Worm (Caenorhabditis elegans) whole organism, L1 larva: ENCODE measurements around the gene his-73.

ENCODE experiments used
- Y116A8C.19 ChIP-seq: sonication (generic microtip); optimal IDR thresholded peaks from 2 replicates; lab custom pipeline; 2016; ENCODE audit warnings: missing compliant biosample characterization, missing genetic modification characterization, borderline replicate concordance
- aha-1 ChIP-seq: fragments of 150-350 bp; optimal IDR thresholded peaks from 2 replicates; lab custom pipeline; 2014; ENCODE audit warnings: missing biosample characterization, missing genetic modification characterization
- aly-2 ChIP-seq: fragments of 150-350 bp; optimal IDR thresholded peaks from 2 replicates; lab custom pipeline; 2014; ENCODE audit warnings: missing biosample characterization, missing genetic modification characterization
- ama-1 ChIP-seq: fragments of 150-350 bp; optimal IDR thresholded peaks from 2 replicates; lab custom pipeline; 2014
- blmp-1 ChIP-seq: fragments of 150-350 bp; optimal IDR thresholded peaks from 2 replicates; lab custom pipeline; 2014; ENCODE audit warnings: missing biosample characterization, missing genetic modification characterization
- ceh-8 ChIP-seq: fragments of 200-800 bp; sonication (Bioruptor generic); optimal IDR thresholded peaks from 2 replicates; lab custom pipeline; 2018; ENCODE audit warnings: mild to moderate bottlenecking, missing genetic modification characterization, moderate library complexity, missing compliant biosample characterization
- ceh-82 ChIP-seq, 3 experiments: fragments of 150-350 bp in 1 of 3; sonication (generic microtip) in 2 of 3; optimal IDR thresholded peaks; 2 replicates each; lab custom pipeline; 2014 to 2017; ENCODE audit warnings: missing biosample characterization in 3 of 3, missing genetic modification characterization in 3 of 3
- ceh-88 ChIP-seq: fragments of 200-800 bp; sonication (Bioruptor generic); IDR thresholded peaks from 2 replicates; pipeline ENCODE4 v1.3.6; 2022; ENCODE audit warnings: missing genetic modification characterization, missing compliant biosample characterization
- ceh-90 ChIP-seq: sonication (generic microtip); optimal IDR thresholded peaks from 2 replicates; lab custom pipeline; 2016; ENCODE audit warnings: missing genetic modification characterization, missing compliant biosample characterization
- ces-1 ChIP-seq: fragments of 150-350 bp; optimal IDR thresholded peaks from 2 replicates; lab custom pipeline; 2014; ENCODE audit warnings: missing biosample characterization, missing genetic modification reagents, missing genetic modification characterization
- dpl-1 ChIP-seq, 3 experiments: fragments of 150-350 bp in 2 of 3; sonication (generic microtip) in 1 of 3; optimal IDR thresholded peaks; 2 replicates each; lab custom pipeline; 2014 to 2017; ENCODE audit warnings: missing biosample characterization in 3 of 3, missing genetic modification characterization in 3 of 3, missing genetic modification reagents in 3 of 3
- dsc-1 ChIP-seq: sonication (generic microtip); optimal IDR thresholded peaks from 2 replicates; lab custom pipeline; 2016; ENCODE audit warnings: mild to moderate bottlenecking, missing genetic modification characterization, missing compliant biosample characterization
- efl-1 ChIP-seq, 4 experiments: fragments of 150-350 bp; optimal IDR thresholded peaks in 3 of 4; peaks in 1 of 4; 1 replicate in 1 of 4; 2 replicates in 3 of 4; lab custom pipeline; 2014; ENCODE audit warnings: missing biosample characterization in 2 of 4, missing genetic modification characterization in 2 of 4, missing genetic modification reagents in 2 of 4
- efl-3 ChIP-seq: fragments of 200-800 bp; sonication (Bioruptor generic); optimal IDR thresholded peaks from 2 replicates; lab custom pipeline; 2018; ENCODE audit warnings: mild to moderate bottlenecking, missing genetic modification characterization, missing compliant biosample characterization
- egl-13 ChIP-seq: sonication (generic microtip); optimal IDR thresholded peaks from 2 replicates; lab custom pipeline; 2016; ENCODE audit warnings: missing genotype, missing genetic modification reagents, missing genetic modification characterization, missing compliant biosample characterization
- egl-27 ChIP-seq, 2 experiments: fragments of 150-350 bp in 1 of 2; sonication (generic microtip); optimal IDR thresholded peaks; 3 replicates each; lab custom pipeline; 2017 to 2018; ENCODE audit warnings: missing biosample characterization in 2 of 2, missing genetic modification characterization in 2 of 2, missing genetic modification reagents in 2 of 2
- elt-2 ChIP-seq: sonication (generic microtip); optimal IDR thresholded peaks from 2 replicates; lab custom pipeline; 2016; ENCODE audit warnings: missing genetic modification characterization, mild to moderate bottlenecking, inconsistent platforms, missing compliant biosample characterization, missing genetic modification reagents
- ets-5 ChIP-seq: fragments of 200-800 bp; sonication (Bioruptor generic); IDR thresholded peaks from 2 replicates; pipeline ENCODE4 v1.3.6; 2022; ENCODE audit warnings: missing genetic modification characterization, missing compliant biosample characterization
- fkh-10 ChIP-seq: sonication (generic microtip); optimal IDR thresholded peaks from 2 replicates; lab custom pipeline; 2017; ENCODE audit warnings: missing biosample characterization, missing genetic modification reagents, missing genetic modification characterization
- fos-1 ChIP-seq: fragments of 150-350 bp; optimal IDR thresholded peaks from 2 replicates; lab custom pipeline; 2014; ENCODE audit warnings: missing biosample characterization, missing genetic modification characterization
- grh-1 ChIP-seq: fragments of 200-800 bp; sonication (Bioruptor generic); IDR thresholded peaks from 2 replicates; pipeline ENCODE4 v1.3.6; 2022; ENCODE audit warnings: missing genetic modification reagents, missing genetic modification characterization, missing compliant biosample characterization
- hlh-17 ChIP-seq: fragments of 200-800 bp; sonication (Bioruptor generic); optimal IDR thresholded peaks from 2 replicates; lab custom pipeline; 2018; ENCODE audit warnings: missing genetic modification characterization, mild to moderate bottlenecking, missing compliant biosample characterization, moderate library complexity, borderline replicate concordance
- jun-1 ChIP-seq: fragments of 150-350 bp; optimal IDR thresholded peaks from 2 replicates; lab custom pipeline; 2014; ENCODE audit warnings: missing biosample characterization, missing genetic modification reagents, missing genetic modification characterization
- lin-13 ChIP-seq: fragments of 150-350 bp; optimal IDR thresholded peaks from 2 replicates; lab custom pipeline; 2014; ENCODE audit warnings: missing biosample characterization, missing genetic modification reagents, missing genetic modification characterization
- lin-35 ChIP-seq, 2 experiments: fragments of 150-350 bp; optimal IDR thresholded peaks; 2 replicates each; lab custom pipeline; 2014; ENCODE audit warnings: missing biosample characterization in 2 of 2, missing genetic modification characterization in 2 of 2, missing genetic modification reagents in 2 of 2
- lir-3 ChIP-seq: sonication (generic microtip); optimal IDR thresholded peaks from 2 replicates; lab custom pipeline; 2016; ENCODE audit warnings: mild to moderate bottlenecking, missing genetic modification characterization, moderate library complexity, missing compliant biosample characterization; ENCODE audit not compliant: poor library complexity
- mdl-1 ChIP-seq, 2 experiments: fragments of 150-350 bp; optimal IDR thresholded peaks; 2 replicates each; lab custom pipeline; 2014 to 2017; ENCODE audit warnings: missing biosample characterization in 2 of 2, missing genetic modification characterization in 2 of 2, inconsistent platforms in 1 of 2
- nhr-12 ChIP-seq: sonication (generic microtip); optimal IDR thresholded peaks from 2 replicates; lab custom pipeline; 2017; ENCODE audit warnings: missing biosample characterization, missing genetic modification characterization
- nhr-19 ChIP-seq: fragments of 200-800 bp; sonication (Bioruptor generic); conservative IDR thresholded peaks from 2 replicates; pipeline ENCODE4 v1.3.6; 2022; ENCODE audit warnings: missing genetic modification characterization, missing compliant biosample characterization
- nhr-20 ChIP-seq: sonication (generic microtip); optimal IDR thresholded peaks from 2 replicates; lab custom pipeline; 2016; ENCODE audit warnings: mild to moderate bottlenecking, missing genetic modification characterization, missing compliant biosample characterization
- nhr-28 ChIP-seq: fragments of 150-350 bp; optimal IDR thresholded peaks from 2 replicates; lab custom pipeline; 2014; ENCODE audit warnings: missing biosample characterization, missing genetic modification characterization
- nhr-71 ChIP-seq: sonication (generic microtip); optimal IDR thresholded peaks from 2 replicates; lab custom pipeline; 2016; ENCODE audit warnings: mild to moderate bottlenecking, missing genetic modification characterization, moderate library complexity, missing compliant biosample characterization
- nhr-76 ChIP-seq: sonication (generic microtip); optimal IDR thresholded peaks from 2 replicates; lab custom pipeline; 2017; ENCODE audit warnings: missing biosample characterization, missing genetic modification characterization
- nhr-77 ChIP-seq: fragments of 150-350 bp; optimal IDR thresholded peaks from 2 replicates; lab custom pipeline; 2014; ENCODE audit warnings: missing biosample characterization, missing genetic modification characterization
- nhr-84 ChIP-seq: sonication (generic microtip); optimal IDR thresholded peaks from 2 replicates; lab custom pipeline; 2017; ENCODE audit warnings: missing biosample characterization, missing genetic modification characterization
- nhr-90 ChIP-seq: sonication (generic microtip); optimal IDR thresholded peaks from 2 replicates; lab custom pipeline; 2016; ENCODE audit warnings: mild to moderate bottlenecking, missing genetic modification characterization, missing compliant biosample characterization; ENCODE audit not compliant: poor library complexity
- pax-3 ChIP-seq: fragments of 200-800 bp; sonication (Bioruptor generic); optimal IDR thresholded peaks from 2 replicates; lab custom pipeline; 2018; ENCODE audit warnings: mild to moderate bottlenecking, missing genetic modification characterization, moderate library complexity, missing compliant biosample characterization
- pqm-1 ChIP-seq: sonication (generic microtip); optimal IDR thresholded peaks from 3 replicates; lab custom pipeline; 2017; ENCODE audit warnings: missing biosample characterization, missing genetic modification characterization
- rnt-1 ChIP-seq: sonication (generic microtip); optimal IDR thresholded peaks from 2 replicates; lab custom pipeline; 2016; ENCODE audit warnings: mild to moderate bottlenecking, missing genetic modification characterization, moderate library complexity, missing compliant biosample characterization
- sox-4 ChIP-seq: sonication (generic microtip); optimal IDR thresholded peaks from 2 replicates; lab custom pipeline; 2016; ENCODE audit warnings: missing genetic modification characterization, missing compliant biosample characterization
- sup-37 ChIP-seq: fragments of 200-800 bp; sonication (Bioruptor generic); optimal IDR thresholded peaks from 2 replicates; lab custom pipeline; 2018; ENCODE audit warnings: mild to moderate bottlenecking, missing genetic modification characterization, missing compliant biosample characterization
- tbx-2 ChIP-seq: sonication (generic microtip); optimal IDR thresholded peaks from 2 replicates; lab custom pipeline; 2016; ENCODE audit warnings: missing genetic modification characterization, missing compliant biosample characterization
- unc-130 ChIP-seq: fragments of 150-350 bp; optimal IDR thresholded peaks from 2 replicates; lab custom pipeline; 2017; ENCODE audit warnings: missing biosample characterization, missing genetic modification characterization, inconsistent platforms
- unc-30 ChIP-seq: sonication (generic microtip); optimal IDR thresholded peaks from 2 replicates; lab custom pipeline; 2017; ENCODE audit warnings: missing biosample characterization, missing genetic modification characterization
- vab-15 ChIP-seq: sonication (generic microtip); optimal IDR thresholded peaks from 2 replicates; lab custom pipeline; 2017; ENCODE audit warnings: missing genotype, mild to moderate bottlenecking, missing genetic modification characterization, missing compliant biosample characterization
- xbp-1 ChIP-seq: sonication (generic microtip); optimal IDR thresholded peaks from 2 replicates; lab custom pipeline; 2016; ENCODE audit warnings: missing genetic modification characterization, missing compliant biosample characterization
- zip-4 ChIP-seq: fragments of 200-800 bp; sonication (Bioruptor generic); optimal IDR thresholded peaks from 2 replicates; lab custom pipeline; 2018; ENCODE audit warnings: mild to moderate bottlenecking, missing genetic modification characterization, moderate library complexity, missing compliant biosample characterization
- ztf-4 ChIP-seq: fragments of 150-350 bp; optimal IDR thresholded peaks from 2 replicates; lab custom pipeline; 2014; ENCODE audit warnings: missing biosample characterization, missing genetic modification characterization

Gene his-73

ce11 chrII:13195706-13196417 lies 12.4 kb downstream of the his-73 start:
- TF ChIP-seq zip-4, result no peak
- TF ChIP-seq nhr-90 (tag; lab: Kevin White, UChicago), result peak; percentile 17
- no peak for TF ChIP-seq ceh-90 (tag; lab: Kevin White, UChicago)

ce11 chrII:13196689-13197280 lies 13.3 kb downstream of the his-73 start:
- TF ChIP-seq hlh-17 (GFP tag; lab: Kevin White, UChicago) (no peak), lin-13 (GFP tag; lab: Kevin White, UChicago) (no peak), nhr-84 (no peak), dpl-1 (GFP tag; optimal IDR thresholded peaks at IDR 0.05; lab: Kevin White, UChicago) (peak in 1 of 3 experiments; percentile 28), unc-30 (tag; lab: Kevin White, UChicago) (no peak), nhr-71 (tag; lab: Kevin White, UChicago) (peak; percentile 1), rnt-1 (tag; lab: Kevin White, UChicago) (peak; percentile 8), egl-13 (tag; lab: Kevin White, UChicago) (no peak), nhr-76 (tag; lab: Kevin White, UChicago) (no peak), unc-130 (no peak), ets-5 (GFP tag; lab: Robert Waterston, UW) (no peak), nhr-77 (tag; lab: Kevin White, UChicago) (no peak), blmp-1 (no peak), nhr-19 (no peak; the same call in 1 of the 2 replicates), vab-15 (tag; lab: Kevin White, UChicago) (no peak), pqm-1 (tag; lab: Kevin White, UChicago) (no peak), nhr-20 (no peak), aly-2 (tag; lab: Kevin White, UChicago) (no peak), Y116A8C.19 (tag; lab: Kevin White, UChicago) (no peak), zip-4 (no peak), lin-35 (GFP tag; optimal IDR thresholded peaks at IDR 0.05; lab: Kevin White, UChicago) (peak; percentile 9 to 27), nhr-28 (tag; lab: Kevin White, UChicago) (no peak), ceh-8 (GFP tag; lab: Kevin White, UChicago) (no peak), ztf-4 (tag; lab: Kevin White, UChicago) (no peak), mdl-1 (tag; optimal IDR thresholded peaks at IDR 0.05; lab: Kevin White, UChicago) (no peak), ceh-88 (GFP tag; lab: Robert Waterston, UW) (no peak), jun-1 (peak; percentile 8), fos-1 (tag; lab: Kevin White, UChicago) (peak; percentile 68), ceh-82 (tag; optimal IDR thresholded peaks at IDR 0.05; lab: Kevin White, UChicago) (no peak), efl-3 (GFP tag; lab: Kevin White, UChicago) (no peak), egl-27 (tag; optimal IDR thresholded peaks at IDR 0.05; lab: Kevin White, UChicago) (no peak), lir-3 (tag; lab: Kevin White, UChicago) (no peak), dsc-1 (tag; lab: Kevin White, UChicago) (no peak), aha-1 (no peak), pax-3 (tag; lab: Kevin White, UChicago) (no peak), fkh-10 (GFP tag; lab: Kevin White, UChicago) (no peak), elt-2 (tag; lab: Kevin White, UChicago) (no peak), tbx-2 (tag; lab: Kevin White, UChicago) (no peak), sup-37 (no peak), xbp-1 (tag; lab: Kevin White, UChicago) (no peak), grh-1 (no peak), nhr-12 (tag; lab: Kevin White, UChicago) (no peak), ama-1 (lab: Kevin White, UChicago) (no peak), ces-1 (GFP tag; lab: Kevin White, UChicago) (no peak), efl-1 (optimal IDR thresholded peaks at IDR 0.05; lab: Kevin White, UChicago) (peak; percentile 26 to 49), efl-1 (GFP tag; optimal IDR thresholded peaks at IDR 0.05 in 1 of 2; lab: Kevin White, UChicago) (peak; percentile 6 to 93), sox-4 (tag; lab: Kevin White, UChicago) (no peak)
